Fruit fly (Drosophila melanogaster): ENCODE results near the gene CG8132.

CG8132 gene

DNA sequence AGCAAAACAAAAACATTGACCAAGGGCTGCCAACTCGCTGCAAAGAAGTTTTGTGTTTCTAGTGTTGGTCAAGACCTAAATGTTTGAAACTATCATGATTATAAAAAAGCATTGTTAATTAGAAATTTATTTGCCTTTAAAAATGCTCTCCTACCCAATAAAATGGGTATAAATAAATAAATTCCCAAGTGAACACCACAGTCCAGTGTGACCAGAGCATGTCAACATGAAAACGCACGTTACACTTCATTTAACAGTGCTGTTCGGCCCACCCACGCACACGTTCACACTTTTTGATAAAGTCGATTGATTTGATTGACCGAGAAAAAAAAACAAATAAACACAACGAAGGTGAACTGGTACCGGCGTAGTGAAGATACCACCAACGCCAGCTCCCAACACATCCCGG is 2.8 kb downstream of the CG8132 start, which contains the start of the genes CG9356, BBIP1 and CG8135 (continued):
- TF ChIP-seq so (GFP tag; IDR thresholded peaks at IDR 0.05) (0 out of 3 replicates have a peak, but pooled peaks have one; percentile 35), Atf-2 (GFP tag; optimal IDR thresholded peaks at IDR 0.05) (peak; percentile 57), Dref (GFP tag; IDR thresholded peaks at IDR 0.05) (peak; percentile 43), sqz (GFP tag; optimal IDR thresholded peaks at IDR 0.05) (peak; percentile 81), lola (GFP tag; optimal IDR thresholded peaks at IDR 0.05) (peak in 1 of 3 experiments; percentile 55), CG7928 (GFP tag; optimal IDR thresholded peaks at IDR 0.05) (peak; percentile 48), CG8388 (GFP tag; optimal IDR thresholded peaks at IDR 0.05) (no peak), CG7556 (GFP tag; optimal IDR thresholded peaks at IDR 0.05) (peak; percentile 66), row (GFP tag; IDR thresholded peaks at IDR 0.05) (peak; percentile 67), CG2712 (tag; optimal IDR thresholded peaks at IDR 0.05) (peak; percentile 79), nmo (GFP tag; optimal IDR thresholded peaks at IDR 0.05) (peak; percentile 81), sr (GFP tag; IDR thresholded peaks at IDR 0.05) (peak; percentile 58; the same call in 1 of the 3 replicates), Dek (tag; optimal IDR thresholded peaks at IDR 0.05) (peak; percentile 45), ttk (GFP tag; IDR thresholded peaks at IDR 0.05) (peak; percentile 37; the same call in 1 of the 2 replicates), nom (GFP tag; optimal IDR thresholded peaks at IDR 0.05) (peak; percentile 44), CG6765 (GFP tag; optimal IDR thresholded peaks at IDR 0.05) (peak; percentile 44), h (optimal IDR thresholded peaks at IDR 0.05) (no peak), CG14860 (GFP tag; IDR thresholded peaks at IDR 0.05; ENCODE audit: partially characterized antibody) (no peak), corto (GFP tag; optimal IDR thresholded peaks at IDR 0.05) (no peak), ERR (GFP tag; optimal IDR thresholded peaks at IDR 0.05) (peak; percentile 82), sna (GFP tag; IDR thresholded peaks at IDR 0.05; ENCODE audit: partially characterized antibody) (no peak), caup (GFP tag; optimal IDR thresholded peaks at IDR 0.05; ENCODE audit: severe bottlenecking) (peak; percentile 59), CG5180 (GFP tag; optimal IDR thresholded peaks at IDR 0.05) (no peak), NC2β (GFP tag; optimal IDR thresholded peaks at IDR 0.05) (peak; percentile 88), zfh2 (GFP tag; optimal IDR thresholded peaks at IDR 0.05) (peak; percentile 78), CG13424 (tag; optimal IDR thresholded peaks at IDR 0.05) (peak; percentile 71), pb (GFP tag; optimal IDR thresholded peaks at IDR 0.05) (peak; percentile 23), CG4328 (GFP tag; optimal IDR thresholded peaks at IDR 0.05) (peak; percentile 0), dpn (GFP tag; optimal IDR thresholded peaks at IDR 0.05) (peak; percentile 78 to 89), Sry-δ (GFP tag; optimal IDR thresholded peaks at IDR 0.05) (peak; percentile 72), CG1024 (GFP tag; IDR thresholded peaks at IDR 0.05) (peak; percentile 62; the same call in 1 of the 2 replicates), pnt (GFP tag; optimal IDR thresholded peaks at IDR 0.05) (peak; percentile 67), Gsc (GFP tag; IDR thresholded peaks at IDR 0.05) (no peak), E2f1 (GFP tag; IDR thresholded peaks at IDR 0.05) (peak; percentile 66), CG8924 (tag; optimal IDR thresholded peaks at IDR 0.05) (peak; percentile 71), wor (GFP tag; IDR thresholded peaks at IDR 0.05) (peak; percentile 35; the same call in 1 of the 2 replicates), Pdp1 (GFP tag; optimal IDR thresholded peaks at IDR 0.05) (peak; percentile 79 to 81), NC2α (GFP tag; optimal IDR thresholded peaks at IDR 0.05) (peak; percentile 65), Sry-β (GFP tag; optimal IDR thresholded peaks at IDR 0.05) (peak; percentile 59), wdn (GFP tag; IDR thresholded peaks at IDR 0.05) (no peak), Lim3 (GFP tag; IDR thresholded peaks at IDR 0.05) (no peak), CG8478 (optimal IDR thresholded peaks at IDR 0.05) (no peak), Oli (tag; optimal IDR thresholded peaks at IDR 0.05) (no peak), phol (tag; optimal IDR thresholded peaks at IDR 0.05) (peak; percentile 77), crp (GFP tag; optimal IDR thresholded peaks at IDR 0.05) (peak in 1 of 2 experiments; percentile 37), CG6254 (GFP tag; optimal IDR thresholded peaks at IDR 0.05) (peak; percentile 56), CG12104 (GFP tag; optimal IDR thresholded peaks at IDR 0.05) (peak; percentile 7), CG1233 (GFP tag; optimal IDR thresholded peaks at IDR 0.05) (peak; percentile 2), Mad (GFP tag; optimal IDR thresholded peaks at IDR 0.05) (peak; percentile 87), CG6689 (GFP tag; IDR thresholded peaks at IDR 0.05) (peak; percentile 67)
